Worm (Caenorhabditis elegans) whole organism, young adult: ENCODE results near the gene R53.8.

ENCODE experiments used
- D2030.7 ChIP-seq: fragments of 200-800 bp; sonication (Bioruptor generic); IDR thresholded peaks from 2 replicates; pipeline ENCODE4 v1.3.6; 2022; ENCODE audit warnings: missing genetic modification reagents, missing genetic modification characterization, missing compliant biosample characterization
- F23B12.7 ChIP-seq: sonication (generic microtip); optimal IDR thresholded peaks from 2 replicates; lab custom pipeline; 2017; ENCODE audit warnings: missing genetic modification characterization, mild to moderate bottlenecking, missing compliant biosample characterization, antibody characterized with exemption, moderate library complexity; ENCODE audit not compliant: insufficient read depth
- F33H1.4 ChIP-seq: fragments of 200-800 bp; sonication (Bioruptor generic); IDR thresholded peaks from 2 replicates; pipeline ENCODE4 v1.3.6; 2022; ENCODE audit warnings: missing genetic modification reagents, missing genetic modification characterization, missing compliant biosample characterization
- Y67H2A.10 ChIP-seq: fragments of 200-800 bp; sonication (Bioruptor generic); conservative IDR thresholded peaks from 2 replicates; pipeline ENCODE4 v1.3.6; 2022; ENCODE audit warnings: missing genetic modification reagents, missing genetic modification characterization, missing compliant biosample characterization
- ZK185.1 ChIP-seq: sonication (generic microtip); optimal IDR thresholded peaks from 2 replicates; lab custom pipeline; 2016; ENCODE audit warnings: mild to moderate bottlenecking, missing genetic modification characterization, missing compliant biosample characterization; ENCODE audit not compliant: poor library complexity, severe bottlenecking
- ama-1 ChIP-seq, 3 experiments: fragments of 150-350 bp in 1 of 3; sonication (generic microtip) in 2 of 3; optimal IDR thresholded peaks; 2 replicates each; lab custom pipeline; 2014 to 2018; ENCODE audit warnings: missing biosample characterization in 2 of 3, missing genetic modification characterization in 2 of 3, missing genetic modification reagents in 2 of 3
- attf-3 ChIP-seq: fragments of 200-800 bp; sonication (Bioruptor generic); conservative IDR thresholded peaks from 2 replicates; pipeline ENCODE4 v1.3.6; 2022; ENCODE audit warnings: missing genetic modification reagents, missing genetic modification characterization, missing compliant biosample characterization
- attf-5 ChIP-seq: fragments of 200-800 bp; sonication (Bioruptor generic); optimal IDR thresholded peaks from 2 replicates; lab custom pipeline; 2018; ENCODE audit warnings: mild to moderate bottlenecking, missing genetic modification characterization, missing compliant biosample characterization
- cebp-1 ChIP-seq, 2 experiments: fragments of 200-800 bp in 1 of 2; sonication (Bioruptor generic) in 1 of 2; sonication (generic microtip) in 1 of 2; IDR thresholded peaks in 1 of 2; optimal IDR thresholded peaks in 1 of 2; 2 replicates each; pipeline versions ENCODE4 v1.3.6 to Lab custom; 2017 to 2022; ENCODE audit warnings: missing compliant biosample characterization in 2 of 2, missing genetic modification characterization in 2 of 2, mild to moderate bottlenecking in 1 of 2, missing genetic modification reagents in 1 of 2, moderate library complexity in 1 of 2
- ceh-91 ChIP-seq: fragments of 200-800 bp; sonication (Bioruptor generic); IDR thresholded peaks from 2 replicates; pipeline ENCODE4 v1.3.6; 2022; ENCODE audit warnings: missing genetic modification reagents, missing genetic modification characterization, missing compliant biosample characterization
- dox-1 ChIP-seq: fragments of 200-800 bp; sonication (Bioruptor generic); IDR thresholded peaks from 2 replicates; pipeline ENCODE4 v1.3.6; 2022; ENCODE audit warnings: missing genetic modification reagents, missing genetic modification characterization, missing compliant biosample characterization
- dpl-1 ChIP-seq: fragments of 150-350 bp; optimal IDR thresholded peaks from 2 replicates; lab custom pipeline; 2014; ENCODE audit warnings: missing biosample characterization, missing genetic modification reagents, missing genetic modification characterization
- egl-44 ChIP-seq: fragments of 200-800 bp; sonication (Bioruptor generic); IDR thresholded peaks from 2 replicates; pipeline ENCODE4 v1.3.6; 2022; ENCODE audit warnings: missing genetic modification reagents, missing genetic modification characterization, missing compliant biosample characterization
- ekl-4 ChIP-seq: fragments of 200-800 bp; sonication (Bioruptor generic); IDR thresholded peaks from 2 replicates; pipeline ENCODE4 v1.3.6; 2022; ENCODE audit warnings: missing genetic modification reagents, missing genetic modification characterization, missing compliant biosample characterization
- him-1 ChIP-seq: sonication (generic microtip); optimal IDR thresholded peaks from 2 replicates; lab custom pipeline; 2016; ENCODE audit warnings: missing genotype, missing genetic modification reagents, missing genetic modification characterization, missing compliant biosample characterization
- hlh-26 ChIP-seq: fragments of 200-800 bp; sonication (Bioruptor generic); conservative IDR thresholded peaks from 2 replicates; pipeline ENCODE4 v1.3.6; 2022; ENCODE audit warnings: missing genetic modification reagents, missing genetic modification characterization, missing compliant biosample characterization
- hmg-1.2 ChIP-seq: fragments of 200-800 bp; sonication (Bioruptor generic); IDR thresholded peaks from 2 replicates; pipeline ENCODE4 v1.3.6; 2022; ENCODE audit warnings: missing genetic modification reagents, missing genetic modification characterization, missing compliant biosample characterization
- hmg-20 ChIP-seq: fragments of 200-800 bp; sonication (Bioruptor generic); IDR thresholded peaks from 2 replicates; pipeline ENCODE4 v1.3.6; 2022; ENCODE audit warnings: missing genetic modification reagents, missing genetic modification characterization, missing compliant biosample characterization
- lin-26 ChIP-seq: fragments of 200-800 bp; sonication (Bioruptor generic); IDR thresholded peaks from 2 replicates; pipeline ENCODE4 v1.3.6; 2022; ENCODE audit warnings: missing genetic modification reagents, missing genetic modification characterization, missing compliant biosample characterization
- lin-40 ChIP-seq: sonication (generic microtip); optimal IDR thresholded peaks from 2 replicates; lab custom pipeline; 2016; ENCODE audit warnings: missing genetic modification characterization, mild to moderate bottlenecking, missing compliant biosample characterization, missing genotype, missing genetic modification reagents
- lin-54 ChIP-seq: fragments of 200-800 bp; sonication (Bioruptor generic); optimal IDR thresholded peaks from 2 replicates; lab custom pipeline; 2018; ENCODE audit warnings: mild to moderate bottlenecking, missing genetic modification characterization, missing compliant biosample characterization
- lsl-1 ChIP-seq: fragments of 200-800 bp; sonication (Bioruptor generic); optimal IDR thresholded peaks from 2 replicates; lab custom pipeline; 2018; ENCODE audit warnings: mild to moderate bottlenecking, missing genetic modification characterization, moderate library complexity, missing compliant biosample characterization
- lsy-27 ChIP-seq: sonication (generic microtip); optimal IDR thresholded peaks from 2 replicates; lab custom pipeline; 2017; ENCODE audit warnings: missing genetic modification characterization, mild to moderate bottlenecking, missing compliant biosample characterization, antibody characterized with exemption, missing genotype, borderline replicate concordance; ENCODE audit not compliant: insufficient read depth
- madf-10 ChIP-seq: sonication (generic microtip); optimal IDR thresholded peaks from 2 replicates; lab custom pipeline; 2016; ENCODE audit warnings: mild to moderate bottlenecking, missing genetic modification characterization, missing compliant biosample characterization
- madf-6 ChIP-seq: fragments of 200-800 bp; sonication (Bioruptor generic); IDR thresholded peaks from 2 replicates; pipeline ENCODE4 v1.3.6; 2022; ENCODE audit warnings: missing genetic modification reagents, missing genetic modification characterization, missing compliant biosample characterization
- madf-8 ChIP-seq: fragments of 200-800 bp; sonication (Bioruptor generic); conservative IDR thresholded peaks from 2 replicates; pipeline ENCODE4 v1.3.6; 2022; ENCODE audit warnings: missing genetic modification reagents, missing genetic modification characterization, missing compliant biosample characterization
- mcd-1 ChIP-seq: fragments of 200-800 bp; sonication (Bioruptor generic); IDR thresholded peaks from 2 replicates; pipeline ENCODE4 v1.3.6; 2022; ENCODE audit warnings: missing genetic modification reagents, missing genetic modification characterization, missing compliant biosample characterization
- nfyb-1 ChIP-seq: fragments of 200-800 bp; sonication (Bioruptor generic); IDR thresholded peaks from 2 replicates; pipeline ENCODE4 v1.3.6; 2022; ENCODE audit warnings: missing genetic modification reagents, missing genetic modification characterization, missing compliant biosample characterization
- nhr-27 ChIP-seq: fragments of 200-800 bp; sonication (Bioruptor generic); optimal IDR thresholded peaks from 2 replicates; lab custom pipeline; 2018; ENCODE audit warnings: mild to moderate bottlenecking, missing genetic modification characterization, moderate library complexity, missing compliant biosample characterization
- rcor-1 ChIP-seq: fragments of 200-800 bp; sonication (Bioruptor generic); IDR thresholded peaks from 2 replicates; pipeline ENCODE4 v1.3.6; 2022; ENCODE audit warnings: missing genetic modification reagents, missing genetic modification characterization, missing compliant biosample characterization
- rpc-1 ChIP-seq, 2 experiments: fragments of 150-350 bp in 1 of 2; sonication (generic microtip) in 1 of 2; optimal IDR thresholded peaks; 2 replicates each; lab custom pipeline; 2014 to 2018; ENCODE audit warnings: missing biosample characterization in 1 of 2, missing genetic modification characterization in 1 of 2, missing genetic modification reagents in 1 of 2, missing genotype in 1 of 2
- snpc-1.1 ChIP-seq: sonication (generic microtip); optimal IDR thresholded peaks from 2 replicates; lab custom pipeline; 2017; ENCODE audit warnings: missing genetic modification characterization, mild to moderate bottlenecking, missing compliant biosample characterization, antibody characterized with exemption, moderate library complexity, missing genotype, missing genetic modification reagents; ENCODE audit not compliant: insufficient read depth
- snpc-1.3 ChIP-seq: sonication (generic microtip); optimal IDR thresholded peaks from 2 replicates; lab custom pipeline; 2017; ENCODE audit warnings: missing genetic modification characterization, mild to moderate bottlenecking, missing compliant biosample characterization, antibody characterized with exemption, moderate library complexity, missing genotype, missing genetic modification reagents; ENCODE audit not compliant: insufficient read depth
- snpc-3.4 ChIP-seq: sonication (generic microtip); optimal IDR thresholded peaks from 2 replicates; lab custom pipeline; 2017; ENCODE audit warnings: missing genetic modification characterization, mild to moderate bottlenecking, missing compliant biosample characterization, antibody characterized with exemption, moderate library complexity, missing genotype, missing genetic modification reagents
- snpc-4 ChIP-seq, 5 experiments: fragments of 150-350 bp in 1 of 5; sonication (generic microtip) in 4 of 5; optimal IDR thresholded peaks; 2 replicates each; lab custom pipeline; 2014 to 2018; ENCODE audit warnings: missing genetic modification characterization in 5 of 5, missing biosample characterization in 3 of 5, antibody characterized with exemption in 2 of 5, mild to moderate bottlenecking in 2 of 5, missing compliant biosample characterization in 2 of 5, missing genotype in 2 of 5, moderate library complexity in 2 of 5, missing genetic modification reagents in 1 of 5
- sptf-2 ChIP-seq: fragments of 200-800 bp; sonication (Bioruptor generic); optimal IDR thresholded peaks from 2 replicates; lab custom pipeline; 2018; ENCODE audit warnings: mild to moderate bottlenecking, missing genetic modification characterization, missing compliant biosample characterization
- tbp1 ChIP-seq: fragments of 200-800 bp; sonication (Bioruptor generic); optimal IDR thresholded peaks from 2 replicates; lab custom pipeline; 2018; ENCODE audit warnings: mild to moderate bottlenecking, missing genetic modification characterization, missing compliant biosample characterization
- unc-130 ChIP-seq: sonication (generic microtip); optimal IDR thresholded peaks from 2 replicates; lab custom pipeline; 2016; ENCODE audit warnings: missing genetic modification reagents, missing genetic modification characterization, missing compliant biosample characterization
- ztf-25 ChIP-seq: fragments of 200-800 bp; sonication (Bioruptor generic); IDR thresholded peaks from 2 replicates; pipeline ENCODE4 v1.3.6; 2022; ENCODE audit warnings: missing genetic modification reagents, missing genetic modification characterization, missing compliant biosample characterization
- ztf-28 ChIP-seq: fragments of 200-800 bp; sonication (Bioruptor generic); IDR thresholded peaks from 2 replicates; pipeline ENCODE4 v1.3.6; 2022; ENCODE audit warnings: missing genetic modification reagents, missing genetic modification characterization, missing compliant biosample characterization

Gene R53.8

ce11 chrII:9966954-9967353, 9.6 kb upstream of the R53.8 start, which contains the start of gene dtmk-1:
TSS of gene dtmk-1 (minus strand) at chrII:9967099.
- TF ChIP-seq nfyb-1 (GFP tag; lab: Robert Waterston, UW): no peak
- TF ChIP-seq rcor-1 (GFP tag; lab: Robert Waterston, UW): no peak
- TF ChIP-seq hmg-1.2 (GFP tag; lab: Robert Waterston, UW): 0 out of 2 replicates have a peak, but pooled peaks have one; percentile 12
- TF ChIP-seq ekl-4 (GFP tag; lab: Robert Waterston, UW): 0 out of 2 replicates have a peak, but pooled peaks have one; percentile 21
- TF ChIP-seq ama-1 (optimal IDR thresholded peaks at IDR 0.05; lab: Kevin White, UChicago): peak; percentile 11
- TF ChIP-seq ama-1 (GFP tag; optimal IDR thresholded peaks at IDR 0.05; lab: Kevin White, UChicago): peak in 1 of 2 experiments; percentile 47
- peak; percentile 17 for TF ChIP-seq snpc-1.1

ce11 chrII:9967999-9968706, 8.4 kb upstream of the R53.8 start, which contains the start of the genes R53.4 and psf-1:
TSS of gene R53.4 (minus strand) at chrII:9968049.
TSS of gene psf-1 (plus strand) at chrII:9968673.
- TF ChIP-seq Y67H2A.10 (GFP tag; lab: Robert Waterston, UW): 0 out of 2 replicates have a peak, but pooled peaks have one; percentile 11
- no peak for TF ChIP-seq hlh-26
- 0 out of 2 replicates have a peak, but pooled peaks have one; percentile 15 for TF ChIP-seq lin-26 (GFP tag; lab: Robert Waterston, UW)
- peak; percentile 58 for TF ChIP-seq ceh-91
- peak; percentile 23; the same call in 1 of the 2 replicates for TF ChIP-seq mcd-1 (GFP tag; lab: Robert Waterston, UW)
- TF ChIP-seq lsy-27 (tag; lab: Kevin White, UChicago): no peak
- peak; percentile 88 for TF ChIP-seq F33H1.4
- TF ChIP-seq snpc-4 (GFP tag; optimal IDR thresholded peaks at IDR 0.05; lab: Kevin White, UChicago): no peak
- peak in 2 of 4 experiments; percentile 10 to 31 for TF ChIP-seq snpc-4 (tag; optimal IDR thresholded peaks at IDR 0.05; lab: Kevin White, UChicago)
- peak; percentile 77 for TF ChIP-seq dox-1
- peak; percentile 83 for TF ChIP-seq F23B12.7 (tag; lab: Kevin White, UChicago)
- peak; percentile 64 for TF ChIP-seq snpc-3.4 (tag; lab: Kevin White, UChicago)
- TF ChIP-seq madf-10: peak; percentile 4
- peak; percentile 78 for TF ChIP-seq ZK185.1 (tag; lab: Kevin White, UChicago)
- peak; percentile 70 for TF ChIP-seq D2030.7 (GFP tag; lab: Robert Waterston, UW)
- TF ChIP-seq ztf-28 (GFP tag; lab: Robert Waterston, UW): peak; percentile 62; the same call in 1 of the 2 replicates
- peak; percentile 60; the same call in 1 of the 2 replicates for TF ChIP-seq attf-3 (GFP tag; lab: Robert Waterston, UW)
- peak; percentile 62 for TF ChIP-seq lsl-1 (GFP tag; lab: Kevin White, UChicago)
- peak; percentile 59 for TF ChIP-seq attf-5 (GFP tag; lab: Kevin White, UChicago)
- TF ChIP-seq him-1 (tag; lab: Kevin White, UChicago): no peak
- peak; percentile 41 for TF ChIP-seq snpc-1.3 (tag; lab: Kevin White, UChicago)
- peak; percentile 46; the same call in 1 of the 2 replicates for TF ChIP-seq hmg-1.2 (GFP tag; lab: Robert Waterston, UW)
- peak; percentile 52 for TF ChIP-seq unc-130 (GFP tag; lab: Kevin White, UChicago)
- peak; percentile 57 for TF ChIP-seq dpl-1 (GFP tag; lab: Kevin White, UChicago)
- TF ChIP-seq lin-54 (GFP tag; lab: Kevin White, UChicago): peak; percentile 69
- TF ChIP-seq tbp1 (GFP tag; lab: Kevin White, UChicago): peak; percentile 17
- TF ChIP-seq ama-1 (optimal IDR thresholded peaks at IDR 0.05; lab: Kevin White, UChicago): no peak
- TF ChIP-seq ama-1 (GFP tag; optimal IDR thresholded peaks at IDR 0.05; lab: Kevin White, UChicago): no peak
- TF ChIP-seq nhr-27 (tag; lab: Kevin White, UChicago): no peak
- no peak for TF ChIP-seq cebp-1 (GFP tag; IDR thresholded peaks at IDR 0.05; lab: Robert Waterston, UW)
- TF ChIP-seq cebp-1 (tag; optimal IDR thresholded peaks at IDR 0.05; lab: Kevin White, UChicago): peak; percentile 37
- peak; percentile 29 for TF ChIP-seq sptf-2 (GFP tag; lab: Kevin White, UChicago)
- peak; percentile 19; the same call in 1 of the 2 replicates for TF ChIP-seq madf-8 (GFP tag; lab: Robert Waterston, UW)
- peak; percentile 62 for TF ChIP-seq madf-6 (GFP tag; lab: Robert Waterston, UW)
- no peak for TF ChIP-seq rpc-1 (optimal IDR thresholded peaks at IDR 0.05; lab: Kevin White, UChicago)
- no peak for TF ChIP-seq rpc-1 (tag; optimal IDR thresholded peaks at IDR 0.05; lab: Kevin White, UChicago)
- no peak for TF ChIP-seq hmg-20 (GFP tag; lab: Robert Waterston, UW)
- no peak for TF ChIP-seq lin-40 (tag; lab: Kevin White, UChicago)
- TF ChIP-seq ztf-25 (GFP tag; lab: Robert Waterston, UW): no peak
- TF ChIP-seq egl-44: 0 out of 2 replicates have a peak, but pooled peaks have one; percentile 15
